Worm (Caenorhabditis elegans): Measurements from ENCODE around the gene D2096.12.

Gene D2096.12

DNA sequence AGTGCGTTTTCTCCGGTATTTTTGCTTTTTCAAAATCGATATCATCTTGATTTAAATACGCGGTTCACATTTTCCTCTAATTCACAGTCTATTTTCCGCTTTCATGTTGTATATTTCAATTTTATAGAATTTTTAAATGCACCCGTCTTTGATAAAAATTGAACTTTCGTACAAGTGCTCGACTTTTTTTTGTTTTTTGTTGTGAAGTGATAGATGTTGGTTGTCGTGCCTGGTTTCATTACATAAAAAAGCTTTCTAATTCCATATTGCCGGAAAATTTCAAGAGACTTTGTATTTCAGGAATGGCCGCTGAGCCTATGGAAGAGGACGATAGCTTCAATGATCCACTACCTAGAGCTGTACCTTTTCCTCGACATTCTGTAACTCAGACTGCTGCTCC lies at the start of gene D2096.12:
TSS of gene D2096.12 (plus strand) at position 301 of the 400 bp plus-strand sequence.
- no peak for TF ChIP-seq pqm-1 (tag; optimal IDR thresholded peaks at IDR 0.05)
- TF ChIP-seq ama-1 (optimal IDR thresholded peaks at IDR 0.05) = no peak
- no peak for TF ChIP-seq tra-1 (GFP tag; IDR thresholded peaks at IDR 0.05)
- no peak for TF ChIP-seq lin-15B (tag; optimal IDR thresholded peaks at IDR 0.05)
- TF ChIP-seq F37D6.2 (tag; optimal IDR thresholded peaks at IDR 0.05) = no peak

ce11 chrIV:8317800-8318199 lies 45.5 kb upstream of the D2096.12 start:
- TF ChIP-seq Y105C5A.15 (GFP tag; IDR thresholded peaks at IDR 0.05) (no peak), php-3 (GFP tag; IDR thresholded peaks at IDR 0.05) (peak; percentile 59; the same call in 1 of the 2 replicates)

- TF ChIP-seq dmd-9 (GFP tag; IDR thresholded peaks at IDR 0.05) (no peak), ceh-82 (tag; optimal IDR thresholded peaks at IDR 0.05) (no peak), Y105C5A.15 (GFP tag; IDR thresholded peaks at IDR 0.05) (no peak), duxl-1 (tag; optimal IDR thresholded peaks at IDR 0.05; ENCODE audit: poor library complexity) (no peak), nhr-102 (tag; optimal IDR thresholded peaks at IDR 0.05) (no peak), php-3 (GFP tag; IDR thresholded peaks at IDR 0.05) (no peak), lsy-2 (tag; optimal IDR thresholded peaks at IDR 0.05) (no peak), zfp-3 (GFP tag; conservative IDR thresholded peaks at IDR 0.05) (no peak), egl-43 (GFP tag; IDR thresholded peaks at IDR 0.05) (no peak), F10B5.3 (tag; optimal IDR thresholded peaks at IDR 0.05) (no peak), daf-8 (GFP tag; IDR thresholded peaks at IDR 0.05) (no peak), dmd-6 (GFP tag; IDR thresholded peaks at IDR 0.05) (no peak), zip-2 (tag; optimal IDR thresholded peaks at IDR 0.05) (no peak), lin-15B (tag; optimal IDR thresholded peaks at IDR 0.05) (no peak)
These were observed 44.5 kb upstream of the D2096.12 start for ce11 chrIV:8318799-8319198.

- TF ChIP-seq nhr-28 (tag; optimal IDR thresholded peaks at IDR 0.05) = no peak
- no peak for TF ChIP-seq daf-12 (tag; optimal IDR thresholded peaks at IDR 0.05)
- TF ChIP-seq fkh-10 (GFP tag; optimal IDR thresholded peaks at IDR 0.05) = no peak
- TF ChIP-seq hlh-30 (tag; optimal IDR thresholded peaks at IDR 0.05; ENCODE audit: insufficient read depth) = no peak
- no peak for TF ChIP-seq dve-1 (tag; optimal IDR thresholded peaks at IDR 0.05; ENCODE audit: insufficient read depth)
- TF ChIP-seq sdz-12 (GFP tag; optimal IDR thresholded peaks at IDR 0.05) = no peak
These were observed 37.6 kb upstream of the D2096.12 start, which contains the start of gene F35H10.3 for ce11 chrIV:8325667-8326066. F35H10.3 (plus strand) TSS chrIV:8325967.

- TF ChIP-seq lin-13 (GFP tag; optimal IDR thresholded peaks at IDR 0.05) (no peak), zfp-2 (tag; optimal IDR thresholded peaks at IDR 0.05) (no peak), zip-2 (tag; optimal IDR thresholded peaks at IDR 0.05) (no peak), F49E8.2 (tag; optimal IDR thresholded peaks at IDR 0.05; ENCODE audit: borderline replicate concordance) (no peak), mdt-29 (GFP tag; IDR thresholded peaks at IDR 0.05) (no peak), ceh-44 (GFP tag; IDR thresholded peaks at IDR 0.05) (no peak), gei-8 (GFP tag; optimal IDR thresholded peaks at IDR 0.05) (no peak), ZK337.2 (GFP tag; IDR thresholded peaks at IDR 0.05) (no peak)
These were observed 34.4 kb upstream of the D2096.12 start, which contains the start of gene F35H10.2 for ce11 chrIV:8328913-8329312. F35H10.2 (plus strand) TSS chrIV:8329213.

DNA sequence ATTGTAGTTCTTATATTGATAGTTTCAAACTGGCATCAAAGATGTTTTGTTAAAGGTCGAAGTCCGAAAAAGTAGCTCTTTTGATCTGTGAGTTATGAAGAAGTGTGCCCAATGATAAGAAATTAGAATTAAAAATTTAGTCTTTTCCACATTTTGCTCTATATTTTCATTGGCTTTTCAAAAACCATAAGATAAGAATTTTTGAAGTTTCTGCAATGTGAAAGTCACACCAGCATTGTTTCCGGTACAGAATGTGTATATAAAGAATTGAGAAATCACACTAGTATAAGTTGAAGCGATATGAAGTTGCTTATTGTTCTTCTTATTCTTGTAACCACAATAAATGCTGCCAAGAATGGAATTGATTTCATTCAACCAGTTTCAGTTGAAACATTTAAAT lies 30.7 kb upstream of the D2096.12 start, which contains the start of gene lys-10:
TSS of gene lys-10 (plus strand) at position 301 of the 400 bp plus-strand sequence.
- TF ChIP-seq zip-11 (GFP tag; IDR thresholded peaks at IDR 0.05) (no peak), daf-12 (tag; optimal IDR thresholded peaks at IDR 0.05) (no peak), ceh-62 (tag; optimal IDR thresholded peaks at IDR 0.05) (no peak), lin-29 (GFP tag; IDR thresholded peaks at IDR 0.05) (no peak), nhr-102 (tag; optimal IDR thresholded peaks at IDR 0.05) (no peak), arid-1 (GFP tag; conservative IDR thresholded peaks at IDR 0.05) (no peak), tra-1 (GFP tag; IDR thresholded peaks at IDR 0.05) (no peak), pha-4 (GFP tag; IDR thresholded peaks at IDR 0.05) (no peak), pha-4 (tag; optimal IDR thresholded peaks at IDR 0.05) (no peak), ceh-28 (tag; optimal IDR thresholded peaks at IDR 0.05) (no peak), F49E8.2 (tag; optimal IDR thresholded peaks at IDR 0.05; ENCODE audit: borderline replicate concordance) (no peak), nhr-77 (tag; optimal IDR thresholded peaks at IDR 0.05) (no peak), mdl-1 (tag; optimal IDR thresholded peaks at IDR 0.05) (no peak), tag-97 (GFP tag; IDR thresholded peaks at IDR 0.05) (no peak), hmg-1.1 (GFP tag; IDR thresholded peaks at IDR 0.05) (no peak), lim-7 (GFP tag; IDR thresholded peaks at IDR 0.05) (no peak)

Data from whole organism, L4 larva.